Worm (Caenorhabditis elegans) whole organism, young adult: Measurements from ENCODE around the gene phy-2.

ENCODE experiments used
- F10E7.11 ChIP-seq: sonication (generic microtip); optimal IDR thresholded peaks from 2 replicates; lab custom pipeline; 2017; ENCODE audit warnings: mild to moderate bottlenecking, missing genetic modification characterization, moderate library complexity, missing compliant biosample characterization
- F37B4.10 ChIP-seq: fragments of 200-800 bp; sonication (Bioruptor generic); IDR thresholded peaks from 2 replicates; pipeline ENCODE4 v1.3.6; 2022; ENCODE audit warnings: missing genetic modification characterization, missing compliant biosample characterization
- bed-1 ChIP-seq: fragments of 200-800 bp; sonication (Bioruptor generic); IDR thresholded peaks from 2 replicates; pipeline ENCODE4 v1.3.6; 2022; ENCODE audit warnings: missing genetic modification reagents, missing genetic modification characterization, missing compliant biosample characterization
- ekl-4 ChIP-seq: fragments of 200-800 bp; sonication (Bioruptor generic); IDR thresholded peaks from 2 replicates; pipeline ENCODE4 v1.3.6; 2022; ENCODE audit warnings: missing genetic modification reagents, missing genetic modification characterization, missing compliant biosample characterization
- madf-10 ChIP-seq: sonication (generic microtip); optimal IDR thresholded peaks from 2 replicates; lab custom pipeline; 2016; ENCODE audit warnings: mild to moderate bottlenecking, missing genetic modification characterization, missing compliant biosample characterization
- madf-6 ChIP-seq: fragments of 200-800 bp; sonication (Bioruptor generic); IDR thresholded peaks from 2 replicates; pipeline ENCODE4 v1.3.6; 2022; ENCODE audit warnings: missing genetic modification reagents, missing genetic modification characterization, missing compliant biosample characterization

ce11 chrIV:12203968-12204367, 11.8 kb downstream of the phy-2 start:
- no peak for TF ChIP-seq bed-1 (GFP tag; lab: Robert Waterston, UW)
- no peak for TF ChIP-seq ekl-4 (GFP tag; lab: Robert Waterston, UW)
- no peak for TF ChIP-seq F10E7.11
- no peak for TF ChIP-seq madf-10 (tag; lab: Kevin White, UChicago)
- TF ChIP-seq madf-6 (GFP tag; lab: Robert Waterston, UW), result no peak
- TF ChIP-seq F37B4.10, result no peak
